Fruit fly (Drosophila melanogaster) whole organism, embryonic: ENCODE results near the gene CG18095.
A peak's percentile ranks its signal among the peaks of the same experiment; 100 is the strongest.

Experiments used
- Antp ChIP-seq: fragments of 200-800 bp; sonication (Bioruptor generic); optimal IDR thresholded peaks from 3 replicates; lab custom pipeline; 2016; ENCODE audit warnings: missing biosample characterization, missing genetic modification characterization
- CG10565 ChIP-seq: fragments of 200-800 bp; sonication (Bioruptor generic); optimal IDR thresholded peaks from 3 replicates; lab custom pipeline; 2016; ENCODE audit warnings: missing biosample characterization, mild to moderate bottlenecking, missing genetic modification characterization
- CG11398 ChIP-seq: fragments of 200-800 bp; sonication (Bioruptor generic); optimal IDR thresholded peaks from 2 replicates; lab custom pipeline; 2016; ENCODE audit warnings: missing biosample characterization, missing genetic modification characterization
- CG11504 ChIP-seq: fragments of 200-800 bp; sonication (Bioruptor generic); optimal IDR thresholded peaks from 3 replicates; lab custom pipeline; 2019; ENCODE audit warnings: missing biosample characterization, mild to moderate bottlenecking, missing genetic modification characterization, moderate library complexity
- CG1233 ChIP-seq: fragments of 200-800 bp; sonication (Bioruptor generic); optimal IDR thresholded peaks from 4 replicates; lab custom pipeline; 2018; ENCODE audit warnings: missing biosample characterization, mild to moderate bottlenecking, missing genetic modification characterization
- CG13287 ChIP-seq: fragments of 200-800 bp; sonication (Bioruptor generic); IDR thresholded peaks from 2 replicates; pipeline ENCODE4 v1.3.6; 2022; ENCODE audit warnings: missing biosample characterization, missing genetic modification characterization; ENCODE audit not compliant: partially characterized antibody
- CG14441 ChIP-seq: fragments of 200-800 bp; sonication (Bioruptor generic); IDR thresholded peaks from 2 replicates; pipeline ENCODE4 v1.3.6; 2022; ENCODE audit warnings: missing biosample characterization, missing genetic modification characterization
- CG1529 ChIP-seq: fragments of 200-800 bp; sonication (Bioruptor generic); optimal IDR thresholded peaks from 3 replicates; lab custom pipeline; 2018; ENCODE audit warnings: missing biosample characterization, missing genetic modification characterization
- CG15601 ChIP-seq: fragments of 200-800 bp; sonication (Bioruptor generic); optimal IDR thresholded peaks from 3 replicates; lab custom pipeline; 2019; ENCODE audit warnings: missing biosample characterization, mild to moderate bottlenecking, missing genetic modification characterization, moderate library complexity
- CG16815 ChIP-seq: fragments of 200-800 bp; sonication (Bioruptor generic); optimal IDR thresholded peaks from 3 replicates; lab custom pipeline; 2017; ENCODE audit warnings: missing biosample characterization, mild to moderate bottlenecking, missing genetic modification characterization
- CG18476 ChIP-seq: fragments of 200-800 bp; sonication (Bioruptor generic); optimal IDR thresholded peaks from 2 replicates; lab custom pipeline; 2016; ENCODE audit warnings: missing biosample characterization, mild to moderate bottlenecking, missing genetic modification characterization
- CG2889 ChIP-seq: fragments of 200-800 bp; sonication (Bioruptor generic); IDR thresholded peaks from 3 replicates; pipeline ENCODE4 v1.3.6; 2022; ENCODE audit warnings: missing biosample characterization, missing genetic modification characterization
- CG3163 ChIP-seq: fragments of 200-800 bp; sonication (Bioruptor generic); optimal IDR thresholded peaks from 3 replicates; lab custom pipeline; 2016; ENCODE audit warnings: missing biosample characterization, missing genetic modification characterization
- CG32767 ChIP-seq: fragments of 200-800 bp; sonication (Bioruptor generic); IDR thresholded peaks from 2 replicates; pipeline ENCODE4 v1.3.6; 2022; ENCODE audit warnings: missing biosample characterization, missing genetic modification characterization
- CG3407 ChIP-seq: fragments of 200-800 bp; sonication (Bioruptor generic); optimal IDR thresholded peaks from 2 replicates; lab custom pipeline; 2018; ENCODE audit warnings: missing biosample characterization, mild to moderate bottlenecking, missing genetic modification characterization
- CG34224 ChIP-seq: fragments of 200-800 bp; sonication (Bioruptor generic); IDR thresholded peaks from 3 replicates; pipeline ENCODE4 v1.3.6; 2022; ENCODE audit warnings: missing biosample characterization, missing genetic modification characterization; ENCODE audit not compliant: partially characterized antibody
- CG3838 ChIP-seq: fragments of 200-800 bp; sonication (Bioruptor generic); optimal IDR thresholded peaks from 3 replicates; lab custom pipeline; 2016; ENCODE audit warnings: missing biosample characterization, missing genetic modification characterization
- CG3847 ChIP-seq: fragments of 200-800 bp; sonication (Bioruptor generic); IDR thresholded peaks from 2 replicates; pipeline ENCODE4 v1.3.6; 2022; ENCODE audit warnings: missing biosample characterization, missing genetic modification characterization
- CG4360 ChIP-seq: fragments of 200-800 bp; sonication (Bioruptor generic); IDR thresholded peaks from 2 replicates; pipeline ENCODE4 v1.3.6; 2022; ENCODE audit warnings: missing biosample characterization, missing genetic modification characterization
- CG4707 ChIP-seq: fragments of 200-800 bp; sonication (Bioruptor generic); optimal IDR thresholded peaks from 2 replicates; lab custom pipeline; 2018; ENCODE audit warnings: missing biosample characterization, mild to moderate bottlenecking, missing genetic modification characterization, moderate library complexity
- CG6689 ChIP-seq: fragments of 200-800 bp; sonication (Bioruptor generic); IDR thresholded peaks from 2 replicates; pipeline ENCODE4 v1.3.6; 2022; ENCODE audit warnings: missing biosample characterization, missing genetic modification characterization
- CG7928 ChIP-seq: fragments of 200-800 bp; sonication (Bioruptor generic); optimal IDR thresholded peaks from 2 replicates; lab custom pipeline; 2017; ENCODE audit warnings: missing biosample characterization, mild to moderate bottlenecking, missing genetic modification characterization
- CG8944 ChIP-seq: fragments of 200-800 bp; sonication (Bioruptor generic); optimal IDR thresholded peaks from 3 replicates; lab custom pipeline; 2016; ENCODE audit warnings: missing biosample characterization, missing genetic modification characterization
- Dll ChIP-seq: fragments of 200-800 bp; sonication (Bioruptor generic); IDR thresholded peaks from 4 replicates; pipeline ENCODE4 v1.3.6; 2022; ENCODE audit warnings: missing biosample characterization, missing genetic modification characterization; ENCODE audit not compliant: partially characterized antibody
- Dp ChIP-seq: fragments of 200-800 bp; sonication (Bioruptor generic); optimal IDR thresholded peaks from 2 replicates; lab custom pipeline; 2018; ENCODE audit warnings: missing biosample characterization, mild to moderate bottlenecking, missing genetic modification characterization, moderate library complexity
- E2f1 ChIP-seq: fragments of 200-800 bp; sonication (Bioruptor generic); IDR thresholded peaks from 2 replicates; pipeline ENCODE4 v1.3.6; 2022; ENCODE audit warnings: missing biosample characterization, missing genetic modification characterization
- HLH3B ChIP-seq: fragments of 200-800 bp; sonication (Bioruptor generic); IDR thresholded peaks from 2 replicates; pipeline ENCODE4 v1.3.6; 2022; ENCODE audit warnings: missing biosample characterization, missing genetic modification characterization
- Kr ChIP-seq: fragments of 200-800 bp; sonication (Bioruptor generic); optimal IDR thresholded peaks from 2 replicates; lab custom pipeline; 2017; ENCODE audit warnings: missing biosample characterization, mild to moderate bottlenecking, missing genetic modification characterization
- NFAT ChIP-seq: fragments of 200-800 bp; sonication (Bioruptor generic); IDR thresholded peaks from 2 replicates; pipeline ENCODE4 v1.3.6; 2022; ENCODE audit warnings: missing biosample characterization, missing genetic modification characterization
- NfI ChIP-seq: fragments of 200-800 bp; sonication (Bioruptor generic); optimal IDR thresholded peaks from 3 replicates; lab custom pipeline; 2018; ENCODE audit warnings: missing biosample characterization, mild to moderate bottlenecking, missing genetic modification characterization, moderate library complexity
- Opbp ChIP-seq: fragments of 200-800 bp; sonication (Bioruptor generic); IDR thresholded peaks from 3 replicates; pipeline ENCODE4 v1.3.6; 2022; ENCODE audit warnings: missing biosample characterization, missing genetic modification characterization; ENCODE audit not compliant: partially characterized antibody
- Spps ChIP-seq: fragments of 200-800 bp; sonication (Bioruptor generic); optimal IDR thresholded peaks from 2 replicates; lab custom pipeline; 2018; ENCODE audit warnings: missing biosample characterization, mild to moderate bottlenecking, missing genetic modification characterization
- bbx ChIP-seq: fragments of 200-800 bp; sonication (Bioruptor generic); IDR thresholded peaks from 2 replicates; pipeline ENCODE4 v1.3.6; 2022; ENCODE audit warnings: missing biosample characterization, missing genetic modification characterization; ENCODE audit not compliant: partially characterized antibody
- cas ChIP-seq: fragments of 200-800 bp; sonication (Bioruptor generic); IDR thresholded peaks from 2 replicates; pipeline ENCODE4 v1.3.6; 2022; ENCODE audit warnings: missing biosample characterization, missing genetic modification characterization
- crc ChIP-seq: fragments of 200-800 bp; sonication (Bioruptor generic); optimal IDR thresholded peaks from 2 replicates; lab custom pipeline; 2016; ENCODE audit warnings: missing biosample characterization, missing genetic modification characterization
- crp ChIP-seq, 2 experiments: fragments of 200-800 bp; sonication (Bioruptor generic); optimal IDR thresholded peaks; 2 replicates in 1 of 2; 3 replicates in 1 of 2; lab custom pipeline; 2017; ENCODE audit warnings: missing biosample characterization in 2 of 2, missing genetic modification characterization in 2 of 2, mild to moderate bottlenecking in 1 of 2, moderate library complexity in 1 of 2
- ftz-f1 ChIP-seq: fragments of 200-800 bp; sonication (Bioruptor generic); optimal IDR thresholded peaks from 2 replicates; lab custom pipeline; 2016; ENCODE audit warnings: missing biosample characterization, missing genetic modification characterization
- fu2 ChIP-seq: fragments of 200-800 bp; sonication (Bioruptor generic); optimal IDR thresholded peaks from 2 replicates; lab custom pipeline; 2016; ENCODE audit warnings: missing biosample characterization, missing genetic modification characterization
- gcm2 ChIP-seq: fragments of 200-800 bp; sonication (Bioruptor generic); optimal IDR thresholded peaks from 2 replicates; lab custom pipeline; 2016; ENCODE audit warnings: missing biosample characterization, missing genetic modification characterization
- hkb ChIP-seq, 2 experiments: fragments of 200-800 bp in 1 of 2; fragments of >200 bp in 1 of 2; sonication (Bioruptor generic) in 1 of 2; IDR thresholded peaks in 1 of 2; optimal IDR thresholded peaks in 1 of 2; 2 replicates each; pipeline versions ENCODE4 v1.3.6 to Lab custom; 2017 to 2022; ENCODE audit warnings: missing biosample characterization in 1 of 2, missing genetic modification characterization in 1 of 2
- ind ChIP-seq: fragments of 200-800 bp; sonication (Bioruptor generic); optimal IDR thresholded peaks from 3 replicates; lab custom pipeline; 2016; ENCODE audit warnings: missing biosample characterization, missing genetic modification characterization
- p53 ChIP-seq: fragments of 200-800 bp; sonication (Bioruptor generic); optimal IDR thresholded peaks from 2 replicates; lab custom pipeline; 2016; ENCODE audit warnings: missing biosample characterization, missing genetic modification characterization
- pb ChIP-seq: fragments of 200-800 bp; sonication (Bioruptor generic); optimal IDR thresholded peaks from 3 replicates; lab custom pipeline; 2016; ENCODE audit warnings: missing biosample characterization, missing genetic modification characterization
- pum ChIP-seq: fragments of 200-800 bp; sonication (Bioruptor generic); optimal IDR thresholded peaks from 2 replicates; lab custom pipeline; 2016; ENCODE audit warnings: missing biosample characterization, missing genetic modification characterization
- sens-2 ChIP-seq: fragments of 200-800 bp; sonication (Bioruptor generic); IDR thresholded peaks from 2 replicates; pipeline ENCODE4 v1.3.6; 2022; ENCODE audit warnings: missing biosample characterization, missing genetic modification characterization
- sob ChIP-seq: fragments of 200-800 bp; sonication (Bioruptor generic); IDR thresholded peaks from 2 replicates; pipeline ENCODE4 v1.3.6; 2022; ENCODE audit warnings: missing biosample characterization, missing genetic modification characterization
- tap ChIP-seq: fragments of 200-800 bp; optimal IDR thresholded peaks from 3 replicates; lab custom pipeline; 2019; ENCODE audit warnings: missing biosample characterization, mild to moderate bottlenecking, missing genetic modification characterization, moderate library complexity
- trem ChIP-seq: fragments of 200-800 bp; optimal IDR thresholded peaks from 3 replicates; lab custom pipeline; 2019; ENCODE audit warnings: missing biosample characterization, mild to moderate bottlenecking, missing genetic modification characterization, moderate library complexity
- unc-4 ChIP-seq: fragments of 200-800 bp; sonication (Bioruptor generic); IDR thresholded peaks from 2 replicates; pipeline ENCODE4 v1.3.6; 2022; ENCODE audit warnings: missing biosample characterization, missing genetic modification characterization; ENCODE audit not compliant: partially characterized antibody

The CG18095 gene

dm6 chr2L:14020875-14021643 is 10.3 kb downstream of the CG18095 start (continued):
- TF ChIP-seq CG32767 (GFP tag; lab: Robert Waterston, UW) (no peak), cas (GFP tag; lab: Robert Waterston, UW) (0 out of 2 replicates have a peak, but pooled peaks have one; percentile 5), Kr (GFP tag; lab: Kevin White, UChicago) (no peak), Dp (GFP tag; lab: Kevin White, UChicago) (no peak), unc-4 (GFP tag; lab: Robert Waterston, UW) (no peak), CG8944 (GFP tag; lab: Kevin White, UChicago) (no peak), trem (tag; lab: Kevin White, UChicago) (peak; percentile 22), CG15601 (tag; lab: Kevin White, UChicago) (peak; percentile 66), CG10565 (GFP tag; lab: Kevin White, UChicago) (no peak), E2f1 (GFP tag; lab: Robert Waterston, UW) (peak; percentile 62), Opbp (GFP tag; lab: Robert Waterston, UW) (no peak), sob (GFP tag; lab: Robert Waterston, UW) (peak; percentile 60), NfI (GFP tag; lab: Kevin White, UChicago) (peak; percentile 62), CG3838 (no peak), sens-2 (GFP tag; lab: Robert Waterston, UW) (no peak), p53 (GFP tag; lab: Kevin White, UChicago) (no peak), CG11398 (no peak), CG11504 (tag; lab: Kevin White, UChicago) (peak; percentile 81), Spps (tag; lab: Kevin White, UChicago) (no peak), pum (GFP tag; lab: Kevin White, UChicago) (peak; percentile 22), pb (GFP tag; lab: Kevin White, UChicago) (no peak), CG16815 (peak; percentile 49), CG13287 (GFP tag; lab: Robert Waterston, UW) (no peak), crp (GFP tag; optimal IDR thresholded peaks at IDR 0.05; lab: Kevin White, UChicago) (peak in 1 of 2 experiments; percentile 38), CG14441 (GFP tag; lab: Robert Waterston, UW) (peak; percentile 58), tap (peak; percentile 23), bbx (no peak), CG3163 (GFP tag; lab: Kevin White, UChicago) (no peak), ind (GFP tag; lab: Kevin White, UChicago) (peak; percentile 39), CG3407 (peak; percentile 0), NFAT (GFP tag; lab: Robert Waterston, UW) (peak; percentile 46; the same call in 1 of the 2 replicates), CG6689 (GFP tag; lab: Robert Waterston, UW) (peak; percentile 62), CG2889 (no peak), CG1529 (GFP tag; lab: Kevin White, UChicago) (peak; percentile 33), gcm2 (GFP tag; lab: Kevin White, UChicago) (no peak), CG4707 (GFP tag; lab: Kevin White, UChicago) (peak; percentile 55), HLH3B (GFP tag; lab: Robert Waterston, UW) (peak; percentile 58; the same call in 1 of the 2 replicates), hkb (optimal IDR thresholded peaks at IDR 0.05; lab: Kevin White, UChicago) (no peak), hkb (GFP tag; IDR thresholded peaks at IDR 0.05; lab: Robert Waterston, UW) (peak; percentile 42; the same call in 1 of the 2 replicates), fu2 (peak; percentile 33), CG1233 (GFP tag; lab: Kevin White, UChicago) (peak; percentile 52), CG18476 (GFP tag; lab: Kevin White, UChicago) (no peak), CG3847 (GFP tag; lab: Robert Waterston, UW) (0 out of 2 replicates have a peak, but pooled peaks have one; percentile 12), ftz-f1 (GFP tag; lab: Kevin White, UChicago) (no peak), CG34224 (GFP tag; lab: Robert Waterston, UW) (no peak), CG4360 (GFP tag; lab: Robert Waterston, UW) (no peak), Antp (GFP tag; lab: Kevin White, UChicago) (peak; percentile 33), CG7928 (GFP tag; lab: Kevin White, UChicago) (no peak), crc (no peak), Dll (GFP tag; lab: Robert Waterston, UW) (no peak)
